ENCODE assay signal across 3 fruit fly cellular contexts in genomic region chrX:13450754-13451153, dm6.
TF ChIP-seq lines count a peak whose summit lies in the region.

No protein-coding gene starts in this region.

- no peak for TF ChIP-seq CTCF in whole organism, embryonic (GFP tag; optimal IDR thresholded peaks at IDR 0.05; lab: Kevin White, UChicago)

TF ChIP-seq in whole organism, embryonic, 481 proteins besides CTCF, POLR2A, EP300 and RAD21 (continues in another document):
- TF ChIP-seq CG11247 (GFP tag; IDR thresholded peaks at IDR 0.05; lab: Robert Waterston, UW) (no peak), Sox102F (GFP tag; optimal IDR thresholded peaks at IDR 0.05; lab: Kevin White, UChicago) (peak; percentile 39), vnd (GFP tag; IDR thresholded peaks at IDR 0.05; lab: Robert Waterston, UW; ENCODE audit: partially characterized antibody) (no peak), CG2678 (tag; optimal IDR thresholded peaks at IDR 0.05; lab: Kevin White, UChicago) (peak; percentile 56), hkb (optimal IDR thresholded peaks at IDR 0.05; lab: Kevin White, UChicago) (no peak), hkb (GFP tag; IDR thresholded peaks at IDR 0.05; lab: Robert Waterston, UW) (no peak), Xbp1 (GFP tag; optimal IDR thresholded peaks at IDR 0.05; lab: Kevin White, UChicago) (no peak), CG13424 (tag; optimal IDR thresholded peaks at IDR 0.05; lab: Kevin White, UChicago) (peak; percentile 27), kni (GFP tag; optimal IDR thresholded peaks at IDR 0.05; lab: Kevin White, UChicago) (no peak), CG15269 (tag; optimal IDR thresholded peaks at IDR 0.05; lab: Kevin White, UChicago) (no peak), vfl (GFP tag; optimal IDR thresholded peaks at IDR 0.05; lab: Kevin White, UChicago) (no peak), C15 (GFP tag; IDR thresholded peaks at IDR 0.05; lab: Robert Waterston, UW) (no peak), fd102C (GFP tag; optimal IDR thresholded peaks at IDR 0.05; lab: Kevin White, UChicago) (no peak), Rfx (GFP tag; IDR thresholded peaks at IDR 0.05; lab: Robert Waterston, UW) (no peak), CG17568 (GFP tag; optimal IDR thresholded peaks at IDR 0.05; lab: Kevin White, UChicago) (no peak), CG2202 (tag; optimal IDR thresholded peaks at IDR 0.05; lab: Kevin White, UChicago) (no peak), PHDP (tag; optimal IDR thresholded peaks at IDR 0.05; lab: Kevin White, UChicago) (no peak), Hr3 (GFP tag; optimal IDR thresholded peaks at IDR 0.05; lab: Kevin White, UChicago) (peak; percentile 22), pan (optimal IDR thresholded peaks at IDR 0.05; lab: Kevin White, UChicago) (no peak), pan (GFP tag; optimal IDR thresholded peaks at IDR 0.05 in 1 of 2, IDR thresholded peaks at IDR 0.05 in 1 of 2) (no peak), CG7839 (tag; optimal IDR thresholded peaks at IDR 0.05; lab: Kevin White, UChicago) (peak; percentile 52), CG12942 (GFP tag; optimal IDR thresholded peaks at IDR 0.05; lab: Kevin White, UChicago) (no peak), luna (GFP tag; optimal IDR thresholded peaks at IDR 0.05; lab: Kevin White, UChicago) (no peak), CHES-1-like (GFP tag; optimal IDR thresholded peaks at IDR 0.05; lab: Kevin White, UChicago) (no peak), Bteb2 (GFP tag; optimal IDR thresholded peaks at IDR 0.05; lab: Kevin White, UChicago) (no peak), CG9727 (GFP tag; optimal IDR thresholded peaks at IDR 0.05; lab: Kevin White, UChicago) (no peak), nau (GFP tag; optimal IDR thresholded peaks at IDR 0.05; lab: Kevin White, UChicago) (no peak), dmrt99B (tag; optimal IDR thresholded peaks at IDR 0.05; lab: Kevin White, UChicago) (peak; percentile 48), danr (GFP tag; IDR thresholded peaks at IDR 0.05; lab: Robert Waterston, UW) (no peak), prd (optimal IDR thresholded peaks at IDR 0.05; lab: Kevin White, UChicago) (no peak), prd (GFP tag; IDR thresholded peaks at IDR 0.05; lab: Robert Waterston, UW) (0 out of 3 replicates have a peak, but pooled peaks have one; percentile 19), CG3407 (GFP tag; optimal IDR thresholded peaks at IDR 0.05; lab: Kevin White, UChicago) (no peak)

TF ChIP-seq in whole organism, prepupa, 60 proteins besides CTCF, POLR2A, EP300 and RAD21:
- no peak for TF ChIP-seq Sox15 (GFP tag; optimal IDR thresholded peaks at IDR 0.05; lab: Kevin White, UChicago)
- TF ChIP-seq Gug (GFP tag; IDR thresholded peaks at IDR 0.05; lab: Robert Waterston, UW) = 0 out of 2 replicates have a peak, but pooled peaks have one; percentile 8
- no peak for TF ChIP-seq CG11902 (GFP tag; optimal IDR thresholded peaks at IDR 0.05; lab: Kevin White, UChicago)
- TF ChIP-seq CG3032 (tag; optimal IDR thresholded peaks at IDR 0.05; lab: Kevin White, UChicago) = no peak
- no peak for TF ChIP-seq CG6854 (GFP tag; optimal IDR thresholded peaks at IDR 0.05; lab: Kevin White, UChicago)
- no peak for TF ChIP-seq lz (GFP tag; optimal IDR thresholded peaks at IDR 0.05; lab: Kevin White, UChicago)
- 0 out of 2 replicates have a peak, but pooled peaks have one; percentile 18 for TF ChIP-seq CG15336 (GFP tag; IDR thresholded peaks at IDR 0.05; lab: Robert Waterston, UW)
- TF ChIP-seq net (GFP tag; optimal IDR thresholded peaks at IDR 0.05; lab: Kevin White, UChicago) = no peak
- peak; percentile 46 for TF ChIP-seq CG32006 (GFP tag; optimal IDR thresholded peaks at IDR 0.05; lab: Kevin White, UChicago)
- no peak for TF ChIP-seq Smox (GFP tag; optimal IDR thresholded peaks at IDR 0.05; lab: Kevin White, UChicago)
- TF ChIP-seq Ets21C (GFP tag; optimal IDR thresholded peaks at IDR 0.05; lab: Kevin White, UChicago) = no peak
- TF ChIP-seq CG31627 (GFP tag; optimal IDR thresholded peaks at IDR 0.05; lab: Kevin White, UChicago) = no peak
- no peak for TF ChIP-seq salr (GFP tag; optimal IDR thresholded peaks at IDR 0.05; lab: Kevin White, UChicago)
TF ChIP-seq in whole organism, prepupa: peak in this region for 3.

TF ChIP-seq in whole organism, pupa, 21 proteins besides CTCF, POLR2A, EP300 and RAD21:
- TF ChIP-seq CG17806 (tag; optimal IDR thresholded peaks at IDR 0.05; lab: Kevin White, UChicago) (no peak), CG10348 (GFP tag; IDR thresholded peaks at IDR 0.05; lab: Robert Waterston, UW) (no peak), CG12605 (GFP tag; IDR thresholded peaks at IDR 0.05; lab: Robert Waterston, UW) (no peak), gl (tag; optimal IDR thresholded peaks at IDR 0.05; lab: Kevin White, UChicago) (no peak), CG13204 (GFP tag; optimal IDR thresholded peaks at IDR 0.05; lab: Kevin White, UChicago) (no peak), CG4496 (GFP tag; IDR thresholded peaks at IDR 0.05; lab: Robert Waterston, UW) (no peak), CG9948 (tag; optimal IDR thresholded peaks at IDR 0.05; lab: Kevin White, UChicago) (no peak), CG14655 (GFP tag; optimal IDR thresholded peaks at IDR 0.05; lab: Kevin White, UChicago) (peak; percentile 29)
TF ChIP-seq in whole organism, pupa: peak in this region for 1.

Comparison
In these comparisons a context has a peak if more than half of its experiments do, and no peak if none do; other contexts are left out.
1. Of the 7 proteins assayed by ChIP-seq in both whole organism, embryonic and whole organism, prepupa: peak only in whole organism, embryonic: Sox102F; only in whole organism, prepupa: Gug; in both: none; in neither: 5.